Worm (Caenorhabditis elegans) whole organism, mixed stage, embryonic: ENCODE data around the gene nhr-87.

Experiments used
- ces-1 ChIP-seq: fragments of 150-350 bp; optimal IDR thresholded peaks from 2 replicates; lab custom pipeline; 2014; ENCODE audit warnings: missing biosample characterization, missing genetic modification reagents, missing genetic modification characterization
- ham-2 ChIP-seq: fragments of 200-800 bp; sonication (Bioruptor generic); optimal IDR thresholded peaks from 2 replicates; lab custom pipeline; 2018; ENCODE audit warnings: mild to moderate bottlenecking, missing genetic modification characterization, missing compliant biosample characterization
- hlh-1 ChIP-seq: fragments of 150-350 bp; optimal IDR thresholded peaks from 2 replicates; lab custom pipeline; 2014; ENCODE audit warnings: missing biosample characterization, missing genetic modification reagents, missing genetic modification characterization
- lin-13 ChIP-seq: fragments of 150-350 bp; optimal IDR thresholded peaks from 2 replicates; lab custom pipeline; 2014; ENCODE audit warnings: missing biosample characterization, missing genetic modification characterization
- mab-5 ChIP-seq: fragments of 150-350 bp; optimal IDR thresholded peaks from 2 replicates; lab custom pipeline; 2014; ENCODE audit warnings: missing biosample characterization, missing genetic modification characterization
- nhr-12 ChIP-seq: fragments of 150-350 bp; optimal IDR thresholded peaks from 2 replicates; lab custom pipeline; 2014; ENCODE audit warnings: missing biosample characterization, missing genetic modification characterization
- nhr-237 ChIP-seq: fragments of 150-350 bp; optimal IDR thresholded peaks from 2 replicates; lab custom pipeline; 2014; ENCODE audit warnings: missing biosample characterization, missing genetic modification characterization
- nhr-76 ChIP-seq: sonication (generic microtip); optimal IDR thresholded peaks from 2 replicates; lab custom pipeline; 2017; ENCODE audit warnings: missing biosample characterization, missing genetic modification characterization
- pha-4 ChIP-seq: fragments of 150-350 bp; optimal IDR thresholded peaks from 2 replicates; lab custom pipeline; 2018; ENCODE audit warnings: missing biosample characterization, missing genetic modification reagents, missing genetic modification characterization
- sptf-1 ChIP-seq: sonication (generic microtip); optimal IDR thresholded peaks from 2 replicates; lab custom pipeline; 2017; ENCODE audit warnings: mild to moderate bottlenecking, missing genetic modification characterization, moderate library complexity, missing compliant biosample characterization
- unc-62 ChIP-seq: fragments of 150-350 bp; optimal IDR thresholded peaks from 2 replicates; lab custom pipeline; 2014; ENCODE audit warnings: missing biosample characterization, missing genetic modification reagents, missing genetic modification characterization

DNA sequence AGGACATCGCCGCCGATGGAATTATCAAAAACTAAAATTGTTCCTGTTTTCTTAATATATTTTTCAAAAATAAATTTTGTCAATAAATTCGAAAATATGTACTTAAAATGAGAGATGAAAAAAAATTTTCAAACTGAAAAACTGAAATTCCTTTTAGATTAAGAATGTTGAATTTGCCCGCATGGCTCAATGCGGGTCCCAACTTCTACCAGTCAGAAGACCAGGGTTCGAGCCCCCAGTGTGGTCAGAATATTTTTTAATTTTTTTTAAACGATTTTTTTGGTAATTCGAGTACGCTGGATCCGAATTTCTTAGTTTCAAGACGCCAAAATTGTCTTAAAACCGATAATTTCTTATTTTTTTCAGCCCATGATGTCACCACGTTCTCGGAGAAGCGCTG, 13.5 kb downstream of the nhr-87 start:
- TF ChIP-seq nhr-76 (tag; lab: Kevin White, UChicago) (no peak), nhr-12 (tag; lab: Kevin White, UChicago) (no peak), pha-4 (tag; lab: Kevin White, UChicago) (no peak), sptf-1 (tag; lab: Kevin White, UChicago) (no peak), hlh-1 (no peak), nhr-237 (tag; lab: Kevin White, UChicago) (no peak), unc-62 (GFP tag; lab: Kevin White, UChicago) (no peak), lin-13 (tag; lab: Kevin White, UChicago) (no peak), mab-5 (tag; lab: Kevin White, UChicago) (no peak), ham-2 (GFP tag; lab: Kevin White, UChicago) (no peak), ces-1 (no peak)
